Worm (Caenorhabditis elegans) whole organism, early embryonic: ENCODE data around the gene eol-1.

Experiments
- B0310.2 ChIP-seq: sonication (generic microtip); optimal IDR thresholded peaks from 2 replicates; lab custom pipeline; 2016; ENCODE audit warnings: mild to moderate bottlenecking, missing genetic modification characterization, missing compliant biosample characterization
- F13C5.2 ChIP-seq: sonication (generic microtip); optimal IDR thresholded peaks from 2 replicates; lab custom pipeline; 2017; ENCODE audit warnings: mild to moderate bottlenecking, missing genetic modification characterization, inconsistent platforms, missing compliant biosample characterization
- aly-1 ChIP-seq: sonication (generic microtip); optimal IDR thresholded peaks from 2 replicates; lab custom pipeline; 2016; ENCODE audit warnings: missing genetic modification characterization, missing compliant biosample characterization
- ama-1 ChIP-seq: fragments of 150-350 bp; optimal IDR thresholded peaks from 2 replicates; lab custom pipeline; 2014
- ceh-13 ChIP-seq: fragments of 200-800 bp; sonication (Bioruptor generic); optimal IDR thresholded peaks from 2 replicates; lab custom pipeline; 2018; ENCODE audit warnings: mild to moderate bottlenecking, missing genetic modification characterization, missing compliant biosample characterization
- ets-7 ChIP-seq: sonication (generic microtip); optimal IDR thresholded peaks from 2 replicates; lab custom pipeline; 2016; ENCODE audit warnings: missing genotype, missing genetic modification characterization, missing compliant biosample characterization
- flt-1 ChIP-seq: fragments of 200-800 bp; sonication (Bioruptor generic); IDR thresholded peaks from 2 replicates; pipeline ENCODE4 v1.3.6; 2022; ENCODE audit warnings: missing genetic modification characterization, missing compliant biosample characterization
- hmbx-1 ChIP-seq: sonication (generic microtip); optimal IDR thresholded peaks from 2 replicates; lab custom pipeline; 2016; ENCODE audit warnings: mild to moderate bottlenecking, missing genetic modification characterization, missing compliant biosample characterization
- hmg-4 ChIP-seq: fragments of 200-800 bp; sonication (Bioruptor generic); optimal IDR thresholded peaks from 2 replicates; lab custom pipeline; 2018; ENCODE audit warnings: mild to moderate bottlenecking, missing genetic modification characterization, missing compliant biosample characterization
- pes-1 ChIP-seq: fragments of 200-800 bp; sonication (Bioruptor generic); IDR thresholded peaks from 2 replicates; pipeline ENCODE4 v1.3.6; 2022; ENCODE audit warnings: missing genetic modification reagents, missing genetic modification characterization, missing compliant biosample characterization
- scrt-1 ChIP-seq: fragments of 200-800 bp; sonication (Bioruptor generic); IDR thresholded peaks from 2 replicates; pipeline ENCODE4 v1.3.6; 2022; ENCODE audit warnings: missing genetic modification characterization, missing compliant biosample characterization
- tbx-11 ChIP-seq: fragments of 200-800 bp; sonication (Bioruptor generic); IDR thresholded peaks from 2 replicates; pipeline ENCODE4 v1.3.6; 2022; ENCODE audit warnings: missing genetic modification characterization, missing compliant biosample characterization
- tbx-37 ChIP-seq: fragments of 200-800 bp; sonication (Bioruptor generic); conservative IDR thresholded peaks from 2 replicates; pipeline ENCODE4 v1.3.6; 2022; ENCODE audit warnings: missing genetic modification reagents, missing genetic modification characterization, missing compliant biosample characterization

DNA sequence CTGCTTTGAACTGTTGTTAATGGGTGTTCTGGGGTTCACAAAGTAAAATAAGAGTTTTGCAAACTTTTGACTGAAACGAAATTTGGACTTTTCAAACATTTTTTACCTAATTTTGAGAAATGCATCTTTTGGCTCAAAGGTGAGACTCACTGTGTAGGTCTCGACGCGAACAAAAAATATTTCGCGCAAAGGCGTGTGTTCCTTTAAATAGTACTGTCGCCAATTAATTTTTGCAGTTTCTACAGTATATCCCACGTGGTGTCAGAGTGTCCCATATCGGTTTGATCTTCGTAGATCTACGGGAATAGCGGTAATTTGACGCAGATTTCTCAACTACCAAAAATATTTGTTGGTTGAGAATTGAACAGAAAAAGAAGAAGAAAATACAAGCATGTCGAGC, 32.9 kb upstream of the eol-1 start:
- TF ChIP-seq ama-1 (lab: Kevin White, UChicago): no peak
- no peak for TF ChIP-seq flt-1 (GFP tag; lab: Robert Waterston, UW)
- TF ChIP-seq aly-1 (tag; lab: Kevin White, UChicago): no peak
- no peak for TF ChIP-seq hmbx-1 (tag; lab: Kevin White, UChicago)
- TF ChIP-seq tbx-37 (GFP tag; lab: Robert Waterston, UW): no peak
- TF ChIP-seq F13C5.2 (tag; lab: Kevin White, UChicago): no peak
- TF ChIP-seq pes-1: no peak
- TF ChIP-seq scrt-1 (GFP tag; lab: Robert Waterston, UW): no peak
- TF ChIP-seq B0310.2 (tag; lab: Kevin White, UChicago): no peak
- TF ChIP-seq ceh-13 (GFP tag; lab: Kevin White, UChicago): no peak
- no peak for TF ChIP-seq tbx-11 (GFP tag; lab: Robert Waterston, UW)
- no peak for TF ChIP-seq ets-7 (tag; lab: Kevin White, UChicago)
- no peak for TF ChIP-seq hmg-4
